Fruit fly (Drosophila melanogaster): Measurements from ENCODE around the gene Mob2.

Mob2 gene

DNA sequence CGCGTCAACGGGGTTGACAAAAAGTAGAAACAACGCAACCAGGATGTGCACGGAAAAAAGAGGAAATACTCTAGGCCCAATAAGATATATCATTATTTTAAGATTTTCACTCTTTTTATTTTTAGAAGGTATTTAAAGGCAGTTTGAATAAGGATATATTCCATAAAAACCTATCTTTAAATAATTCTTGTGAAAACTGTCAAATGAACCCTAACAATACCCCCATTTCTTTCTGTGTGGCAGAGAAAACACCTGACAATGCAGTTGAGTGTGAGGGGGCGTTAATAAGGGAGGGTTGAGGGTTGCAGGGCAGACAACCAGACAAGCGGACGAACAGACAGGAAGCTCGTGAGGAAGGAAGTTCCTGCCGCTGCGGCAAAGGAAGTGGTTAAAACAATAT is 10.1 kb downstream of the Mob2 start (continued):
- TF ChIP-seq pnt (GFP tag; optimal IDR thresholded peaks at IDR 0.05) (peak; percentile 10), CG7786 (GFP tag; optimal IDR thresholded peaks at IDR 0.05) (no peak), gro (GFP tag; optimal IDR thresholded peaks at IDR 0.05) (no peak), dan (GFP tag; IDR thresholded peaks at IDR 0.05) (no peak), CG10431 (GFP tag; optimal IDR thresholded peaks at IDR 0.05) (no peak), CG9727 (GFP tag; optimal IDR thresholded peaks at IDR 0.05) (peak; percentile 62), CG8290 (GFP tag; optimal IDR thresholded peaks at IDR 0.05) (no peak), CG8290 (tag; optimal IDR thresholded peaks at IDR 0.05) (no peak), sqz (GFP tag; optimal IDR thresholded peaks at IDR 0.05) (no peak), Nf-YB (GFP tag; optimal IDR thresholded peaks at IDR 0.05) (no peak), knrl (GFP tag; IDR thresholded peaks at IDR 0.05; ENCODE audit: partially characterized antibody) (no peak), CG14860 (GFP tag; IDR thresholded peaks at IDR 0.05; ENCODE audit: partially characterized antibody) (no peak), CG3281 (GFP tag; optimal IDR thresholded peaks at IDR 0.05) (no peak), CG1647 (GFP tag; optimal IDR thresholded peaks at IDR 0.05) (no peak), Blimp-1 (GFP tag; optimal IDR thresholded peaks at IDR 0.05) (peak; percentile 68), CG8089 (GFP tag; optimal IDR thresholded peaks at IDR 0.05) (no peak), nmo (GFP tag; optimal IDR thresholded peaks at IDR 0.05) (peak; percentile 40), otp (GFP tag; IDR thresholded peaks at IDR 0.05) (no peak), HHEX (GFP tag; optimal IDR thresholded peaks at IDR 0.05) (no peak), CG4282 (GFP tag; optimal IDR thresholded peaks at IDR 0.05) (no peak), CG18011 (GFP tag; optimal IDR thresholded peaks at IDR 0.05) (no peak), zfh2 (GFP tag; optimal IDR thresholded peaks at IDR 0.05) (no peak), CG13123 (GFP tag; optimal IDR thresholded peaks at IDR 0.05) (no peak), Ets97D (GFP tag; optimal IDR thresholded peaks at IDR 0.05) (no peak), pho (GFP tag; optimal IDR thresholded peaks at IDR 0.05) (no peak), en (GFP tag; optimal IDR thresholded peaks at IDR 0.05) (no peak), Hsf (GFP tag; optimal IDR thresholded peaks at IDR 0.05) (peak; percentile 14), CG9215 (GFP tag; IDR thresholded peaks at IDR 0.05) (no peak), CG3838 (GFP tag; optimal IDR thresholded peaks at IDR 0.05) (no peak), Ravus (GFP tag; IDR thresholded peaks at IDR 0.05) (no peak), Hr51 (GFP tag; optimal IDR thresholded peaks at IDR 0.05) (peak in 1 of 2 experiments; percentile 20), caup (GFP tag; optimal IDR thresholded peaks at IDR 0.05; ENCODE audit: severe bottlenecking) (no peak), bcd (GFP tag; optimal IDR thresholded peaks at IDR 0.05) (peak; percentile 12), CG17612 (GFP tag; IDR thresholded peaks at IDR 0.05) (no peak), CG11093 (GFP tag; IDR thresholded peaks at IDR 0.05) (no peak), stc (GFP tag; IDR thresholded peaks at IDR 0.05) (no peak), CG16815 (GFP tag; optimal IDR thresholded peaks at IDR 0.05) (peak; percentile 3), pfk (GFP tag; optimal IDR thresholded peaks at IDR 0.05) (no peak), dimm (GFP tag; IDR thresholded peaks at IDR 0.05) (no peak), CkIIα-i1 (GFP tag; IDR thresholded peaks at IDR 0.05) (no peak), sd (tag; optimal IDR thresholded peaks at IDR 0.05) (no peak), CG15696 (tag; optimal IDR thresholded peaks at IDR 0.05) (peak; percentile 47), CG31365 (tag; optimal IDR thresholded peaks at IDR 0.05) (no peak), aop (GFP tag; IDR thresholded peaks at IDR 0.05) (no peak), CG7556 (GFP tag; optimal IDR thresholded peaks at IDR 0.05) (peak; percentile 36), Poxn (GFP tag; IDR thresholded peaks at IDR 0.05) (no peak), maf-S (GFP tag; optimal IDR thresholded peaks at IDR 0.05) (no peak), row (GFP tag; IDR thresholded peaks at IDR 0.05) (peak; percentile 53), CG30020 (tag; optimal IDR thresholded peaks at IDR 0.05) (no peak), CG7372 (GFP tag; IDR thresholded peaks at IDR 0.05) (0 out of 2 replicates have a peak, but pooled peaks have one; percentile 12), Vsx1 (GFP tag; optimal IDR thresholded peaks at IDR 0.05) (no peak), lab (GFP tag; optimal IDR thresholded peaks at IDR 0.05) (peak; percentile 16)

All from whole organism, embryonic.